Worm (Caenorhabditis elegans) whole organism, L4/young adult: ENCODE data around the gene trpp-12.

Source experiments
- W03F9.2 ChIP-seq: fragments of 150-350 bp; optimal IDR thresholded peaks from 2 replicates; lab custom pipeline; 2014; ENCODE audit warnings: missing biosample characterization, missing genetic modification characterization
- dao-5 ChIP-seq: sonication (generic microtip); optimal IDR thresholded peaks from 2 replicates; lab custom pipeline; 2016; ENCODE audit warnings: missing genotype, missing genetic modification characterization, moderate library complexity, missing compliant biosample characterization
- him-1 ChIP-seq: sonication (generic microtip); optimal IDR thresholded peaks from 2 replicates; lab custom pipeline; 2016; ENCODE audit warnings: missing genotype, missing genetic modification reagents, missing genetic modification characterization, missing compliant biosample characterization

The trpp-12 gene

DNA sequence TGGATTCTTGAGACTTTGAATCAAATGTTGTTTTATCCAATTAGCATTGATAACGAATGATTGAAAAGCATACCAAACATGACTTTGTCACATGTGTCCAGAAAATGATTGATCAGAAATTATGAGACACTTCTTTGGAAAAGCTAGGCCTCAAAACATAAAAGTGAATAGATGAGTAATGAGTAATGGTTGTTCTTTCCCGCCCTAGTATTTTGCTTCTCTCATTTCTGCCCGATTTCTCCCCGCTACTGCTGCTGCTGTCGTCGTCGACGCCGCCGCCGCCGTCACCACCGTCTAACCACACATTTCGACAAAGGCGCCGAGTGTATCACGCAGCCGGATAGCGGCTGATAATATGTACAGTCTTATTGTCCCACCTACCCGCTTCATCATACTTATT lies 24.0 kb upstream of the trpp-12 start, which contains the start of gene F47G3.1:
TSS of gene F47G3.1 (plus strand) at position 301 of the 400 bp plus-strand sequence.
- TF ChIP-seq W03F9.2 (tag; lab: Kevin White, UChicago) (no peak), dao-5 (no peak), him-1 (tag; lab: Kevin White, UChicago) (no peak)

DNA sequence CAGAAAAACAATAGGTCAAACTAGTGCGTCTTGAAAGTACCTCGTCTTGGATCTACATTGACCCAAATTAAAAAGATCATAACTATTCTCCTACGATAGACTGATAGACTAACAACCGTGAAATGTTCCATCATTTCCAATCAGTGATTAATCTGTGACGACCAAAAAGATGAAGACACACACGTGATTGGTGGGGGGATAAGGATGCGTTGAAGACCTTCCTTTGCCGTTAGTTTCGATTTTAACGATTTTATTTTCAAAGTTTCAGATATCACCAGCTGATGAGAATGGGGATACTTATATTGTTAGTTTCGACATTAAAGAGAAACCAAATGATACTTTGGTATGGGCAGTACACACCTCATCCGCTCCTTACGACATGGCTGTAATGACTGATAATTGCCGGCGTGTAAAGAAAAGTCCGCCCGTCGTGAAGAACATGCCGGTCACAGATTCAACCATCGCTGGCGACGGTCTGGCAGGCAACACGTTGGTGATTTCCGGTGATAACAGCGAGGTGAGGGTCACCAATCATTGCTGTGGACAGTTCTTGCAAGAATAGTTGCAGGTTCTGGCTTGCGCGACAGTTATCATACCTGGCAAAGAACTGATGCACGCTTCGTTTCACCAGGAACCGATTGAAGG lies 22.4 kb upstream of the trpp-12 start:
- TF ChIP-seq W03F9.2 (tag; lab: Kevin White, UChicago) (no peak), him-1 (tag; lab: Kevin White, UChicago) (no peak), dao-5 (no peak)

DNA sequence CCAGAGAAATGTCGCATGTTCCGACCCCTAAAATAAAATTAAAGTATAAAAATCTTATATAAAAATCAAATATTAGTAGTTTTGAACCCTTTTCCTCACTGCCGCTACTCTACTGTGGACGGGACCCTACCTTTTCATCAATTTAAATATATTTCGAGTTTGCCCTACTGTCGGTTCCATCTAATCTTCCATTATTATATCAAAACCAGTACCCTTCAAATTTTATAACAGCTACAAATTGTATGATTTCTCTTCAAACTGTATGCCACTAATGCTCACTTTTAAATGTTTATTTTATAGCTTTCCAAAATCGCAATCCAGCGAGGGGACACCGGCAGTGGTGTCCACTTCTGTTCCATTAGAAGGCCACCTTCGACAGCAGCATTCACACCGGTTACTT lies 14.5 kb upstream of the trpp-12 start, which contains the start of gene C43H6.6:
TSS of gene C43H6.6 (plus strand) at position 301 of the 400 bp plus-strand sequence.
- TF ChIP-seq him-1 (tag; lab: Kevin White, UChicago) (no peak), dao-5 (no peak), W03F9.2 (tag; lab: Kevin White, UChicago) (no peak)

DNA sequence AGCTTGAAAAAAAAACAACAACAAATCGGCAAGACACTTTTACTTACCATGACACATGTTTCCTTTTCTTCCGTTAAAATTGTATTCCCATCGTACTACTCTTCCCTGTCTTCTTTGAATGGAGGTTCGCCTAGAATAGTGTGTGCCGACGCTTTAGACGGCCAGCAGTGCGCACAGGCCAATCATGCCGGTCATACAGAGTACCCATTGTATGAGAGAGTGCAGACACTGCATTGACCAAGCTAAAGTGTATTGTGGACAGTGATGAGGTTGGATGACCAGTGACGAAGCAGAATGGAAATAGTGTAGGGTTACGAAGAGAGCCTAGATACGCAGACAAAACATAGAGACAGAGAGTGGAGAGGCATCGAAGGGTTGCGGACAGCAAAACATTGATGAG lies 7.6 kb upstream of the trpp-12 start, which contains the start of gene dhhc-9:
TSS of gene dhhc-9 (minus strand) at position 154 of the 400 bp plus-strand sequence.
- TF ChIP-seq dao-5 (no peak), W03F9.2 (tag; lab: Kevin White, UChicago) (no peak), him-1 (tag; lab: Kevin White, UChicago) (peak; percentile 6)

DNA sequence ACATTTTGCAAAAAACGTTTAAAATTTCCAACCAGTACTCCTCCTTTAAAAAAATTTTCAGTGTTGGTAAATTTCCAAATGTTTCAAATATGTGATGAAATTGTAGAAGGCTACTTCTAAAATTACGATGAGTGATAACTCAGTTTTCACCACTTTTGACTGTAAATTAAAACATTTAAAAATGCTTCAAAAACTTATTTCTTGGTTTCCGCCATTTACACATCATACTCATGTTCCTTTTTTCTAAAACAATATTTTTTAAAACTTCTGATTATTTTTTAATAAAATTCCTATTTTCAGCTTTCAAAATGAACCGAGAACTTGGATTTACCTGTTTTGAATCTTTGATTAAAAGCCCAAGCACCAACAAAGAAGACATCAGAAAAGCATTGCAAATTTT lies 5.8 kb upstream of the trpp-12 start, which contains the start of gene C43H6.4:
TSS of gene C43H6.4 (plus strand) at position 301 of the 400 bp plus-strand sequence.
- TF ChIP-seq dao-5 (no peak), W03F9.2 (tag; lab: Kevin White, UChicago) (no peak)

DNA sequence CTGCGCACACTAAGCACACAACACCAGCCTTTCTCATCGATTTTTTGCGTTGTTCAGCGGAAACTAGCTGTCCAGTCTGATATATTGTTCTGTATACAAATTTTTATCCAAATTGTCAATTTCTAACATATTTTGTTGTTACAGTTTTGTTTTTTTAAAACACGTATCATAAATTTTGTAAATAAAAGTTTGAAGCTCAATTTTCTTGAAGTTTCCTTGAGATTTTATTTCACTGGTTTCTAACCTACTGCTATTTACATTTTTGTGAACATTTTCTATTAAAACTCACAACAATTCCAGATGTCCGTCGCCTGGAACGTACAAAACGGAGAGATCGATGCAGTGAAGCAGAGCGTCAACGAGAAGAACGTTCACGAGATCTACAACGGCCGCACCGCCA lies 2.3 kb upstream of the trpp-12 start, which contains the start of gene mtpn-1:
TSS of gene mtpn-1 (plus strand) at position 301 of the 400 bp plus-strand sequence.
- TF ChIP-seq dao-5 (no peak), him-1 (tag; lab: Kevin White, UChicago) (no peak), W03F9.2 (tag; lab: Kevin White, UChicago) (no peak)

DNA sequence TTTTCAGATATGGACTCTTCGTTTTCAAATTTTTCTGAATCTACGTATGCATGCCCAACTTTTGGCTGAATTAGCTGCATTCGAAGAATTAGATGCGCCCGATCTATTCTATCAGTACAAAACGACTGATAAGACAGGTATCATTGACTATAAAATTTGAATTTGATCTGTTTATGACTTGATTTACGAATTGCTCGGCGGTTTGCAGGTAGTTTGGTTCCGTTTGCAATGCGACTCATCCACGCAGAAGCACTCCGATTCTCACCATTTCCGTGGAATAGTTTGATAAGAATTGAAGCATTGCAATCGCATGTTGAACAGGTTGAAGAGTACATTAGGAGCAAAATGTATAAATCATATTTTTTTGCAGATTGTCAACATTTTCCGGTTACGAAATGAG lies 1.5 kb downstream of the trpp-12 start:
- TF ChIP-seq W03F9.2 (tag; lab: Kevin White, UChicago), result no peak
- TF ChIP-seq dao-5, result no peak
- no peak for TF ChIP-seq him-1 (tag; lab: Kevin White, UChicago)

DNA sequence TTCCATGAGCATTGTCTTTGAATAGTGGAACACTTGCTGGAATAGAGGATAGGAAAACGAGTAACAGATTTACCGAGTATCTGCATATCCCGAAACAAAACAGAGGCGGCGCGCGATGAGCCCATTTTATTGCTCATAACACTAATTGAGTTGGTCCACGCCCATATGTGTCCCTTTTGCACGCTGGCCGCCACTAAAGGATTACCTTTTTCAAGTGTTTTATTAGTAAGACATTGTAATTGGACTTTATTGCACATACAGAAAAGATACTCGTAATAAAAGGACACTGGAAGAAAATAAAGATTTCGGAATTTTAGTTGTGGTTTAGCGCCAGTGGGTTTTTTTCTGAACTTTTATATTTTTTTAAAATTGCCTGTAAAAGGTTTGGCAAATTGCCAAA lies 3.8 kb downstream of the trpp-12 start, which contains the start of gene hlh-15:
TSS of gene hlh-15 (minus strand) at position 101 of the 400 bp plus-strand sequence.
- TF ChIP-seq dao-5 (no peak), W03F9.2 (tag; lab: Kevin White, UChicago) (no peak), him-1 (tag; lab: Kevin White, UChicago) (no peak)

DNA sequence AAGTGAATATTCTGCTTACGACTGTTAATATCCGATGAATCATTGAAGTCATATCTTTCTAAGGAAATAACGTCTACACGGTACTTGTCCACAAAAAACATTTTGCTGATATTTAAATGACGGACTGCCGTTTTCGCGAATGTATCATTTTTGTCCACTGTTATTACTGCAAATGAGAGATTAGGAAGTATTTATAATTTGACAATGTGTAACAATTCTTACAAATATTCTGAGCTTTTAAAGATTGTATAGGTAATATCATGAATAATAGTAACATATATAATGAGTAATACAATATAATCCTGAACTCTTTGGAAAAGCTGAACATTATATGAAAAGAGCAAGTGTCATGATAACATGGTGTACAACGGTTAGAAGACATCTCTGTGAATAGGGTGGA lies 10.3 kb downstream of the trpp-12 start, which contains the start of gene glr-7:
TSS of gene glr-7 (minus strand) at position 101 of the 400 bp plus-strand sequence.
- TF ChIP-seq dao-5, result no peak
- TF ChIP-seq W03F9.2 (tag; lab: Kevin White, UChicago), result no peak
- TF ChIP-seq him-1 (tag; lab: Kevin White, UChicago), result no peak

DNA sequence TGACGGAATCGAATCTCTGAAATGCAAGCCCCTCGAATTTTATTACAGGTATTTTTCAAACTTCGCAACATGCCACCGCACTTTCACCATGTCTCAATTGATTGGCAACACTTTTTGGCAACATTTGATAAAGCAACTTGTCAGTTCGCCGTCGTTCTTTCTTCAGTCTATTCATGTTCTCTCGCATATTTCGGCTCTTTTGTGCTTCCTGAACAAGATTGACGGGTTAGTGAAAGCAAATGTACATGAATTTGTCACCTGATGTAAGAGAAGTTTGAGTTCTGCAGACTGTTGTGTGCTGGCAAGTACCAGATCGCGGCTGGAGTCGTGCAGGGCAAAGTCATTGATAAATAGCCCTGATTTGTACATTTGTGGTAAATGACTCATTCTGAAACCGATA lies 12.6 kb downstream of the trpp-12 start:
- TF ChIP-seq him-1 (tag; lab: Kevin White, UChicago) (no peak), W03F9.2 (tag; lab: Kevin White, UChicago) (no peak)

DNA sequence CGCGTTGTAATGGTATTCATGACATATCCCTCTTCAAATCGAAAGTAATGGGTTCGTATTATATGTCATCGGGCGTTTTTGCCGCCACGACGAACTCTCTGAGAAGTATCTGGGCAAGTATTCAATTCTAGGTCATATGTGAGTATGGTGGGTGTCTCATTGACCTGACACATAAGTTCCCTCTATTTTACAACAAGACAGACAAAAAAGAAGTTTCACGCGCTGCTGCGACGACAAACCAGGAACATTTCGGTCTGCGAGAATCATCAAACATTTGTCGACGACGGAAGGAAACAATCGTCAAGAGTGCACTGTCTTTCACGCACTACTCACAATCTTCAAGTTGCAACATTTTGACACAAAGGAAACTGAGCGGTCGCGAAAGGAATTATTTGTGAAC lies 15.8 kb downstream of the trpp-12 start:
- no peak for TF ChIP-seq dao-5
- TF ChIP-seq him-1 (tag; lab: Kevin White, UChicago), result no peak
- TF ChIP-seq W03F9.2 (tag; lab: Kevin White, UChicago), result no peak

DNA sequence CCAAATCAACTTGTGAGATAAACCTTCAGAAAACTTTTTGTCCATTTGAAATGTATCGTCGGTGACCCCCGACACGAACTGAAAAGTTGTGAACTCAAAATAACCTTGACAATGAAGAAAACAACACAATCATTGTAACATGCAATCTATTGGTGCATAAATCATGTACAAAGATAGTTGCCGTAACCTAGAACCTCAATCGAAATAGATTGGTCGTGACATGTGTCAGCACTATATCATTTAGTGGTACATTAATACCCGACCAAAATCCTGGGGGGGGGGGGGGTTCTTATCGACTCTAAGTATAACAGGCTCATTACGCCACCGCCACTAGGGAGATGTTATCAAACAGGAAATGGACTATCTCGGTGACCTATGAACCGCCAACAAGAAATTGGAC lies 17.4 kb downstream of the trpp-12 start:
- TF ChIP-seq him-1 (tag; lab: Kevin White, UChicago) (no peak), W03F9.2 (tag; lab: Kevin White, UChicago) (no peak), dao-5 (no peak)

DNA sequence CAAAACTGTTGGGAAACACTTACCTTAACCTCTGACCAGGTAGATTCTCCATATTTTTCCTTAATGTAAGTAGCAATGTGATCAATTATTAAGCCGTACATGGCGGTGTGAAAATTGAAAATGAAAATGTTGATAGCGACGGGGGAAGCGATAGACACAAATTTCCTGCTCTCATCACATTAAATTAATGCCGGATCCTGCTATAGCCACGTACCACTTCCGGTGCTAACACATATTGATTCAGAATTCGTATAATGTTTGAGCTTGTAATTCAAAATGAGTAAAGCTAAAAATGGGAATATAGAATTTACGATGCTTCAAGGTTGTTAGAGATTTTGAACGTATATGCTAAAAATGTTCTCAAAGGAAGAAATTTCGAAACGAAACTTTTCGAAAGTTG lies 17.9 kb downstream of the trpp-12 start, which contains the start of gene gcy-31:
TSS of gene gcy-31 (minus strand) at position 101 of the 400 bp plus-strand sequence.
- no peak for TF ChIP-seq dao-5
- no peak for TF ChIP-seq him-1 (tag; lab: Kevin White, UChicago)
- TF ChIP-seq W03F9.2 (tag; lab: Kevin White, UChicago), result no peak

DNA sequence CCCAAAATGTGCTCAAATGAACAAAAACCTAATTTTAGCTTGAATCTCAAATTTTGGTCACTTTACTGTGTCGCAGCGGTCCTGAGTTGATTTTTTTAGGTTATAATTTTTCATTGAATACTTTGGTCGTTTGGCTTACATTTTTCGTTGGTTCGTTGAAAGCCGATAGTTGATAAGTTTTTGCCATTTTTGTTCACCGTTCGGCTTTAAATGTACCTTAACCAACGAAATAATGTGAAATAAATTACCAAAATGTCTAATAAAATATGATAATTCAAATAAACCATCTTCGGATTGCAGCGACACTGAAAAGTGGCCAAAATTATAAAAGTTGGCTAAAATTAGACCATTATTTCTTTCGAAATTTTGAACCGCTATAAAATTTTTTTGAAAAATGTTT lies 20.8 kb downstream of the trpp-12 start:
- no peak for TF ChIP-seq him-1 (tag; lab: Kevin White, UChicago)
- no peak for TF ChIP-seq dao-5
- no peak for TF ChIP-seq W03F9.2 (tag; lab: Kevin White, UChicago)
